Fruit fly (Drosophila melanogaster) Kc167 (cell line): ENCODE measurements around the gene Nadsyn.

Source experiments
- Sin3A ChIP-seq: fragments of >200 bp; optimal IDR thresholded peaks from 2 replicates; lab custom pipeline; 2018; ENCODE audit warnings: missing external identifiers
- h ChIP-seq: fragments of >200 bp; optimal IDR thresholded peaks from 3 replicates; lab custom pipeline; 2018; ENCODE audit warnings: missing external identifiers
- psq ChIP-seq: fragments of >200 bp; optimal IDR thresholded peaks from 2 replicates; lab custom pipeline; 2017; ENCODE audit warnings: missing external identifiers

DNA sequence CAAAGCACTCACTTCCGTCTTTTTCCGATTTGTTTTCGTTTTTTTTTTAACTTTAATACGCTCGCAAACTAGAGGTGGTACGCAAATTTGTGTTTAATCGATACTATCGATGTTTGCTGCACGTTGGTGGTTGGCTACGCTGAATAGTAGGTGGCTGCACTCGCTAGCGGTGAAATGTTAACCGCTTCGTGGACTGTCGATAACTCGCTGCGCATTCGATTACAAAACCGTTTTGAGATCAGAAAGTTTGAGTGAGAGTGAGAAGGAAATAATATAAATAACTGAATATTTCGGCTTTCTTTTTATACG lies 18.0 kb upstream of the Nadsyn start, which contains the start of gene g:
- TF ChIP-seq h (no peak), Sin3A (lab: Kevin White, UChicago) (no peak), psq (lab: Kevin White, UChicago) (no peak)
